Worm (Caenorhabditis elegans) whole organism, L4 larva: ENCODE results near the gene T12B3.3.

Experiments used
- dmd-6 ChIP-seq: fragments of 200-800 bp; sonication (Bioruptor generic); IDR thresholded peaks from 2 replicates; pipeline ENCODE4 v1.3.6; 2022; ENCODE audit warnings: missing genetic modification reagents, missing genetic modification characterization, missing compliant biosample characterization
- nhr-41 ChIP-seq: fragments of 200-800 bp; sonication (Bioruptor generic); IDR thresholded peaks from 2 replicates; pipeline ENCODE4 v1.3.6; 2022; ENCODE audit warnings: missing genetic modification reagents, missing genetic modification characterization, missing compliant biosample characterization
- spr-3 ChIP-seq: fragments of 200-800 bp; sonication (Bioruptor generic); optimal IDR thresholded peaks from 2 replicates; lab custom pipeline; 2018; ENCODE audit warnings: mild to moderate bottlenecking, missing genetic modification characterization, missing compliant biosample characterization
- zag-1 ChIP-seq: fragments of 150-350 bp; optimal IDR thresholded peaks from 2 replicates; lab custom pipeline; 2014; ENCODE audit warnings: missing biosample characterization, missing genetic modification characterization

DNA sequence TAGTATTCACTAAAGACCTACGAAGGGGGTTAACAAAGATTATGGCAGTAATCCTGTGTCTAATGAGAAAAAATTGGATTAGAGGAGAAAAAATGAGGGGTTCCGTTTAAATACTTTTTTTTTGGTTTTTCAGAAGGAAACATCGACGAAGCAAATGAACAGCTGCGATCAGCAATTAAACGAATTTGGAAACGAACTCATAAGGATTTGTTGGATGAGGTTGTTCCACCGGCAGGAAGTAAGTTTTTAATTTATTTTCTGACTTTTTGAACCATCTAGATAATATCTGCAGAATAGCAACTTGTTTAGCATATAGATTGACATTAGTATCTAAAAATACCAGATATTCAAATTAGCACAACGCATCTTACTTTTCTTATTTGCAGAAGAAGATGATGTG, 38.6 kb downstream of the T12B3.3 start:
- TF ChIP-seq zag-1 (tag; lab: Kevin White, UChicago) (no peak), nhr-41 (GFP tag; lab: Robert Waterston, UW) (no peak), dmd-6 (GFP tag; lab: Robert Waterston, UW) (no peak), spr-3 (no peak)
